Fruit fly (Drosophila melanogaster): ENCODE measurements around the gene Eip75B.

Eip75B gene

DNA sequence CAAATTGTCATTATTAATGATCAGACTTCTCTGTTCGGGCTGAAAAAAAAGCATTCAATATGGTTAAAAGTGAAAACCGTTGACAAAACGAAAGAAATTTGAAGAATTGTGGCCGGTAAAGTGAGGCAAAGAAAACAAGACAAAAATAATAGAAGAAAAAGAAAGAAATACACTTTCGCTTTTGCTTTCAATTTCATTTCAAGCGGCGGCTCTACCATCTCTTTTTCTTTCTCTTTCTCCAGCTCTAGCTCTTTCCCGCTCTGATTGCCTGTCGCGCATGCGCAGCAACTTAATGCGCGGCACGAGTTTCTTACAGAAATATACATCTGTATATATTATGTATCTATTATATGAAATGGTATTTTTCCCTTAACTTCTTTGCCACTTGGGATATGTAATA is 127.2 kb downstream of the Eip75B start:
- TF ChIP-seq CTCF (optimal IDR thresholded peaks at IDR 0.05) (no peak), CG8478 (optimal IDR thresholded peaks at IDR 0.05) (no peak)

dm6 chr3L:17935032-17935431 is 129.5 kb downstream of the Eip75B start:
- TF ChIP-seq CTCF (optimal IDR thresholded peaks at IDR 0.05), result no peak
- TF ChIP-seq CG8478 (optimal IDR thresholded peaks at IDR 0.05), result no peak

- TF ChIP-seq CG8478 (optimal IDR thresholded peaks at IDR 0.05) (no peak), CTCF (optimal IDR thresholded peaks at IDR 0.05) (no peak)
Observed at dm6 chr3L:17933788-17934318, 130.6 kb downstream of the Eip75B start.

DNA sequence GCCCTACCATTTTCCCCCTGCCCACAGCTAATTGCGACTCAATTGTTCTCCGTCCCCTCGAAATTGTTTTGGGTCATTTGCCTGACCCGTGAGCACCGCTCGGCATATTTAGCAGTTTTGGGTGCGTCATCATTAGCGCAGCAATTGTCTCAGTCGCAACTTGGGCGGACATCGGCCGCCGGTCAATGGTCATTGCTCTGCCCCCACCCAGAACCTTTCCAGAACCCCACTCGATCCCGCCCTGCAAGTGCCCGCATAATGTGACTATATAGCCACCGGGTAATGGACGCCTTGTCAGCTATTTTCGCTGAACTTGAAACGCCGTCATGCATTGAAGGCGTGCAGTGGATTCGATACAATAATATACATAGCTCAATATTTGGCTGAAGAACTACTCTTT is 131.4 kb downstream of the Eip75B start:
- no peak for TF ChIP-seq CG8478 (optimal IDR thresholded peaks at IDR 0.05)
- no peak for TF ChIP-seq CTCF (optimal IDR thresholded peaks at IDR 0.05)

- no peak for TF ChIP-seq CTCF (optimal IDR thresholded peaks at IDR 0.05)
- no peak for TF ChIP-seq CG8478 (optimal IDR thresholded peaks at IDR 0.05)
Observed at dm6 chr3L:17931887-17932286, 132.6 kb downstream of the Eip75B start.

DNA sequence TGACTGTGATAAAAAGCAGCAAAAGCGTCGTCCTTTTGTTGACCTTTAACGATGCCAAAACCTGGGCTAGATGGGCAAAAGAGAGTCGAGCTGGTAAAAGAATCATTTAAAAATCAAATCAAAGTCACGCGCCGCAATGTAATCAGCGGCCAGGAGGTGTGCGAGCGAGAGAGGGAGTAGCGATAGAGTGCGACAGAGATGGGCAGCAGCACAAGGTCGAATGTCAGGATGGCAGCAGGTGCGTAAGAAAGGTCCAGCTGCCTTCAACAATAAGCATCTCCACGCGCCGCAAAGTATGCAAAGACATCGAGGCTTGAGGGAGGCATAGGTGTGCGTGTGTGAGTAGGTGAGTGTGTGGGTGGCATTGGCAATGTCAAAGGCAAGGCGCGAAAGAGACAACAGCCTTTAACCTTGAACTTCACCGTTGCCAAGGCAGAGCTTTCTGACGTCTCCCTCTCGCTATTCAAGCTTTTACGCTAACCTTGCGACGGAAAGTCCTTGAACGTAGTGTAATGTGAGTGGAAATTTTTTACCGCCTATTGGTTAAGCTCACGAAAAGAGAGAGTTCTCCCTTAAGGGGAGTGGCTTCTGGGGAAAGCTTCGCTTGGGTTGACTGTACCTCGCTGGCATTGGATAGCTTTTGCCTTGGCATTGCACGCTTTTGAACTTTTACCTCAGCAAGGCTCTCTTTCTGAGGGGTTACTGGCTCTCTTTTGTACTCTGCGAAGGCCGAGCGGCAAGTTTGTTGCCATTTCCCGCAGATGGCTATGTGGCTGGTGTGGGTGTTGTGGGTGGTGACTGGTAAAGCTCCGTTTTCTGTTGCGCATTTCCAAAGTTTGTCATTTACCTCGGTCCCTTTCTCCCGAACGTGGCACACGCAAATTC is 134.6 kb downstream of the Eip75B start:
- TF ChIP-seq CTCF (optimal IDR thresholded peaks at IDR 0.05), result no peak
- no peak for TF ChIP-seq CG8478 (optimal IDR thresholded peaks at IDR 0.05)

dm6 chr3L:17928106-17928505 is 136.4 kb downstream of the Eip75B start:
- TF ChIP-seq CTCF (optimal IDR thresholded peaks at IDR 0.05) (no peak), CG8478 (optimal IDR thresholded peaks at IDR 0.05) (no peak)

DNA sequence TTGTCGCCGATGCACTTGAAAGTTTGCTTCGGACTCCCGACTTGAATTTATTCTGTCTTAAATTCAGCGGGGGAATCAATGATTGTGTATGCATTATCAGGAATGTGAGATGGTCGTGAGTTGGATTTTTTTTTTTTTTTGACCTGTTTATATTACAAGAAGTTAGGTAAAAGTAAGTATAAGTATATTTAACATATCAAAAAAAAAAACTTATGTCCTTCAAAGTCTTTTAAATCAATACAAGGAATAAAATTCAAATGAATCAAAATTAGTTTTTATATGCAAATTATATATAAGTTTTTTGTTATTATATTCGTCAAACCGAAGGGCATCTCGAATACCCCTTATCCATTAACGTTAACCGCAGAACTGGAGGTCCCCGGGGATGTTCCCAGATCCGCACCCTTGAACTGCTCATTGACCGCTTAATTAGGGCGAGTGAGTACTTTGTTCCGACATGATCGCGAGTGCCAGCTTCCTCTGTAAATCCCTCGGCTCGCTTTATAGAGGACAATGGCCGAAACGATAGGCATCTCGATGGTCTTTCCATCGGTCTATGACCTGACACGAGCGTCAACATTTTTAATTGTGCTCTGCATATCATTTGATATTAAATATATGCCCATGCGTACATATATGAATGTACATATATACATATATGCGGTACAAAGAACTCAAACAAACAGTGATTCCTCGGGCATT is 137.8 kb downstream of the Eip75B start:
- no peak for TF ChIP-seq CG8478 (optimal IDR thresholded peaks at IDR 0.05)
- no peak for TF ChIP-seq CTCF (optimal IDR thresholded peaks at IDR 0.05)

DNA sequence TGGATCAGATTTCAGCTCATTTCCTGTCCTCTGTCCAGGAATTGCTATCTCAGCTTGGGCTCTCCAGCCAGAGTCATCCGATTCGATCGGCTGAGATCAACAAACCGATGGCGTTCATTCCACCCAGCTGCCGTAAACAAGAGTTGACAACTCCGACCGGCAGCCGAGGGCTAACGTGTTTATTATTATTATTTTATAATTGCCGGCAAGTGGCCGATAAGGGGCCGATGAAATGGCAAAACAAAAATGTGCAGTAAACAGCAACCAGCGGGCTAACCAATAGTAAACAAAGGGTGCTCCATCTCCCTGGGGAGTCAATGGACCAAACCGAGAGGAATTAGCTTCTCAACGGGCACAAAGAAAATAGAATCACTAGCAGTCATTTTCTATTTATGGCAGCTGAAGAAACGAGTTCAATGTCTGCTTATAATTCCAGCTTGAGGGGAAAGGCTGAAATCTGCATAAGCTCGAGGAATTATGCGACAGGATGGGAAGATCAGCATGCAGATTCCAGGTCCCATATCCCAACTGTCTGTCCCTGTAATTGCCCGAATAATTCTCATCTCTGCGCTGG is 139.2 kb downstream of the Eip75B start:
- TF ChIP-seq CTCF (optimal IDR thresholded peaks at IDR 0.05) (no peak), CG8478 (optimal IDR thresholded peaks at IDR 0.05) (no peak)

DNA sequence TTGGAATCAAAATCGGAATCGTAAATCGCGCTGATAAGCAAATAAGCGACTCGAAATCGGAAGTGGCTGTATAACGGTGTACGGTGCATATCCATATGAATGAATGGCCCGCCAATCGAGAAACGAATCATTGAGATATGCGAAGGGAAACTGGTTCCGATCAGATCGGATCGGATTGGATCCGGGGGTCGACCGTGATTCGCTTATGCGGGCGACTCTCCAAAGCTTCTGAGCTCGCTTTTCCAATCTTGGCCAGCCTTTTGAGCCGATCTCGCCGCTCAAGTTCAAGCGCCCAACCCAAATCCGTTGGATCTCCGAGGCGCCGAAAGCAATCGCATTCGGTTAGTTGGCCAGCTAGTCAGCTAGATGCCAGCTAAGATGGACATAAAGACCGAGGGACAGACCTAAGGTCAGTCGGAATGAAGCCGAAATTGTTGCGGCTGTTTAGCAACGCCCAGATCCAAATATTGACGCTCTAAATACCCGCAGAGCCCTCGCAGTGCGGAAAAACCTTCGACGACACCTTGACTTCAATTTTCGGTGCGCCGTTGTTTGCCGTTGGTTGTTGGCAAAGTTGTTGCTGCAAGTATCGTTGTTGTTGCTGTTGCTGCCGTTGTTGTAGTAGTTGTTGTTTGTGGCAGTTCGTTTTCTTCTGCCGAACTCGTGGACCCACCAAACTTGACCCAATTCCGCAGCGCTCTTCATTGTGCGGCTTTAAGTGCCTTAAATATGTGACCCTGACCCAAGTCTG is 140.3 kb downstream of the Eip75B start:
- TF ChIP-seq CTCF (optimal IDR thresholded peaks at IDR 0.05) (no peak), CG8478 (optimal IDR thresholded peaks at IDR 0.05) (no peak)

- TF ChIP-seq CTCF (optimal IDR thresholded peaks at IDR 0.05) (no peak), CG8478 (optimal IDR thresholded peaks at IDR 0.05) (no peak)
Observed at dm6 chr3L:17922182-17923102, 142.1 kb downstream of the Eip75B start.

DNA sequence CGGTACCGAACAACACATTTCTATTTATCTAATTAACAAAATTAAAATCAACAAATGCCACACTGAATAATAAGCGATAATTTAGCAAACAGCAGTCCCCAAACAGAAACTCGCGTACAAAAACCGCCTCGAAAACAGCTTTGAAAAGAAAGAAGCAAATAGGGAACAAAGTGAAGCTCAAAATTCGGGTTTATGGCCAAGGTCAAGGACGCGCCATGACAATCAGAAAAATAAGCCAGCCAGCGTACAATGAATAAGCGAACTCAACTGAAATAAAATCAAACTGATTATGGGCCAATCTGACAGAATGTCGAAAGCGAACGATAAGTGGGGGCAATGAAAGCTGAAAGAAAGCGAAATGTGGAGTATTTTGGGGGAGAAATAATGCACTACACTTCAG is 143.0 kb downstream of the Eip75B start:
- TF ChIP-seq CG8478 (optimal IDR thresholded peaks at IDR 0.05), result no peak
- TF ChIP-seq CTCF (optimal IDR thresholded peaks at IDR 0.05), result no peak

DNA sequence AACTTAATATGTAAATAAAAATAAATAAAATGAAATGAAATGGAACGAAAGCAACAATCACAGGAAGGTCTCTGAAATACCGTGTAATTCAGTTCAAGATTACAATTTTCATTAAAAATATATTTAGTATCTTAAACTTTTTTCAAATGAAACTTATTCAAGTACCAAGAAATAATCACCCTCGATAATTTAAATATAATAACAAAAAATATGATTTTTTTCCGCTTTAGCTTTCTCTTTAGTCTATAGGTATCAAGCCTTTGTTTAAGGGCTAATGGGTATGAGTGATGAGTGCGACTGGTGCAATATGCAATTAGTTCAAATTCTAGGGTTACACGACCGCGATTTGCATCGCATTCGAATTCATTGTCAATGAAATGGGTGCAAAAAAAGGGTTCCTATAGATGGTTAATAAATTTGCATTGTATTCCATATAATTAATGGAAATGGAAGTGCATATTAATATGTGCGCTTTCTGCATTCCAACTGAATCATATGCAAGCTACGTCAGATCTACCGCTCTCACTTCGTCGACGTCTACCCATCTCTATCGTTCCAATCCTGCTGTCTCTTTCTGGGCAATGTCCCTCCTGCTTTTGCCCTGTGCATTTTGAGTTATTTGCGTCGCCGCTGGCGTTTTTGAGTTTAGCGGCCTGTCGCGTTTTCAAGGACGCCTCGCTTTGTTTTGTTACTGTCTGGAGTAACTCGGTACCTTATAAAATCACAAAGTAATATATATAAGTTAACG is 146.6 kb downstream of the Eip75B start:
- TF ChIP-seq CG8478 (optimal IDR thresholded peaks at IDR 0.05), result no peak
- no peak for TF ChIP-seq CTCF (optimal IDR thresholded peaks at IDR 0.05)
